Fruit fly (Drosophila melanogaster) whole organism, adult: ENCODE data around the gene trr.

Experiments used
- CG14711 ChIP-seq: fragments of 200-800 bp; sonication (Bioruptor generic); optimal IDR thresholded peaks from 2 replicates; lab custom pipeline; 2018; ENCODE audit warnings: missing biosample characterization, mild to moderate bottlenecking, missing genetic modification characterization, moderate library complexity
- Hr96 ChIP-seq: fragments of 200-800 bp; sonication (Bioruptor generic); optimal IDR thresholded peaks from 2 replicates; lab custom pipeline; 2016; ENCODE audit warnings: missing biosample characterization, missing genetic modification characterization
- cic ChIP-seq: fragments of 200-800 bp; sonication (Bioruptor generic); optimal IDR thresholded peaks from 2 replicates; lab custom pipeline; 2017; ENCODE audit warnings: missing biosample characterization, mild to moderate bottlenecking, missing genetic modification characterization, moderate library complexity
- pad ChIP-seq: fragments of 200-800 bp; sonication (Bioruptor generic); optimal IDR thresholded peaks from 3 replicates; lab custom pipeline; 2017; ENCODE audit warnings: missing biosample characterization, missing genetic modification characterization, mild to moderate bottlenecking, moderate library complexity, missing genetic modification reagents

dm6 chrX:1900123-1900818 lies 10.5 kb upstream of the trr start, which contains the start of gene arm:
- no peak for TF ChIP-seq pad
- no peak for TF ChIP-seq Hr96 (GFP tag; lab: Kevin White, UChicago)
- TF ChIP-seq CG14711 (tag; lab: Kevin White, UChicago): no peak
- no peak for TF ChIP-seq cic (GFP tag; lab: Kevin White, UChicago)
